Fruit fly (Drosophila melanogaster): Measurements from ENCODE around the gene COX5A.
A peak's percentile ranks its signal among the peaks of the same experiment; 100 is the strongest.

The COX5A gene

dm6 chr3R:11773999-11774397 is 45.2 kb upstream of the COX5A start (continued):
- TF ChIP-seq psq (GFP tag; optimal IDR thresholded peaks at IDR 0.05) (peak; percentile 49), tio (GFP tag; optimal IDR thresholded peaks at IDR 0.05) (peak; percentile 45), CG31388 (GFP tag; optimal IDR thresholded peaks at IDR 0.05) (no peak), Sox102F (GFP tag; optimal IDR thresholded peaks at IDR 0.05) (peak; percentile 74), inv (GFP tag; IDR thresholded peaks at IDR 0.05; ENCODE audit: partially characterized antibody) (no peak), CG9609 (GFP tag; optimal IDR thresholded peaks at IDR 0.05) (no peak), croc (GFP tag; conservative IDR thresholded peaks at IDR 0.05) (peak; percentile 43; the same call in 2 of the 3 replicates), Dip2 (GFP tag; IDR thresholded peaks at IDR 0.05) (no peak), Myb (GFP tag; optimal IDR thresholded peaks at IDR 0.05) (no peak), NC2α (GFP tag; optimal IDR thresholded peaks at IDR 0.05) (no peak), insv (GFP tag; optimal IDR thresholded peaks at IDR 0.05) (peak in 1 of 2 experiments; percentile 26), Blimp-1 (GFP tag; optimal IDR thresholded peaks at IDR 0.05) (peak; percentile 35), CG33557 (GFP tag; optimal IDR thresholded peaks at IDR 0.05) (peak; percentile 75), CG15269 (tag; optimal IDR thresholded peaks at IDR 0.05) (peak; percentile 80), D19B (GFP tag; optimal IDR thresholded peaks at IDR 0.05) (peak; percentile 18), CG15601 (tag; optimal IDR thresholded peaks at IDR 0.05) (peak; percentile 75), chm (GFP tag; IDR thresholded peaks at IDR 0.05) (no peak), caup (GFP tag; optimal IDR thresholded peaks at IDR 0.05; ENCODE audit: severe bottlenecking) (peak; percentile 63), CG6765 (GFP tag; optimal IDR thresholded peaks at IDR 0.05) (peak; percentile 64), Sry-β (GFP tag; optimal IDR thresholded peaks at IDR 0.05) (peak; percentile 17), onecut (GFP tag; IDR thresholded peaks at IDR 0.05) (peak; percentile 4; the same call in 1 of the 2 replicates), CG6854 (GFP tag; optimal IDR thresholded peaks at IDR 0.05) (peak; percentile 73), bab2 (GFP tag; optimal IDR thresholded peaks at IDR 0.05) (peak; percentile 38), CG12744 (GFP tag; optimal IDR thresholded peaks at IDR 0.05) (peak; percentile 17), ara (GFP tag; IDR thresholded peaks at IDR 0.05) (no peak), CG13894 (tag; optimal IDR thresholded peaks at IDR 0.05) (peak; percentile 77), CG5245 (GFP tag; optimal IDR thresholded peaks at IDR 0.05) (peak; percentile 8), so (GFP tag; IDR thresholded peaks at IDR 0.05) (no peak), CG11398 (GFP tag; optimal IDR thresholded peaks at IDR 0.05) (no peak), CG13296 (GFP tag; optimal IDR thresholded peaks at IDR 0.05) (peak; percentile 78), vvl (GFP tag; IDR thresholded peaks at IDR 0.05) (0 out of 2 replicates have a peak, but pooled peaks have one; percentile 17), cad (GFP tag; optimal IDR thresholded peaks at IDR 0.05) (no peak), sens-2 (GFP tag; IDR thresholded peaks at IDR 0.05) (0 out of 2 replicates have a peak, but pooled peaks have one; percentile 9), CG4820 (GFP tag; optimal IDR thresholded peaks at IDR 0.05) (peak; percentile 54), dmrt11E (tag; optimal IDR thresholded peaks at IDR 0.05) (peak; percentile 88), CG11695 (GFP tag; IDR thresholded peaks at IDR 0.05) (peak; percentile 49; the same call in 2 of the 3 replicates), Awh (GFP tag; IDR thresholded peaks at IDR 0.05) (0 out of 2 replicates have a peak, but pooled peaks have one; percentile 34), sd (tag; optimal IDR thresholded peaks at IDR 0.05) (peak; percentile 4), CG12219 (GFP tag; optimal IDR thresholded peaks at IDR 0.05) (peak; percentile 2), CG14860 (GFP tag; IDR thresholded peaks at IDR 0.05; ENCODE audit: partially characterized antibody) (no peak), fd102C (GFP tag; optimal IDR thresholded peaks at IDR 0.05) (no peak), CG2129 (GFP tag; IDR thresholded peaks at IDR 0.05; ENCODE audit: partially characterized antibody) (no peak), CG15479 (GFP tag; optimal IDR thresholded peaks at IDR 0.05) (no peak), Nf-YB (GFP tag; optimal IDR thresholded peaks at IDR 0.05) (peak; percentile 63), CG34422 (GFP tag; IDR thresholded peaks at IDR 0.05) (no peak), Bgb (GFP tag; IDR thresholded peaks at IDR 0.05; ENCODE audit: partially characterized antibody) (no peak), Hsf (GFP tag; optimal IDR thresholded peaks at IDR 0.05) (peak; percentile 54), hkb (optimal IDR thresholded peaks at IDR 0.05) (no peak), hkb (GFP tag; IDR thresholded peaks at IDR 0.05) (no peak), pzg (GFP tag; optimal IDR thresholded peaks at IDR 0.05) (no peak), sob (GFP tag; IDR thresholded peaks at IDR 0.05) (no peak)

Measured in whole organism, embryonic.